Fruit fly (Drosophila melanogaster): ENCODE data around the gene CG34132.
A peak's percentile ranks its signal among the peaks of the same experiment; 100 is the strongest.

Gene CG34132

dm6 chr2L:7851609-7852008 lies 33.7 kb upstream of the CG34132 start (continued):
- TF ChIP-seq ssp (GFP tag; IDR thresholded peaks at IDR 0.05): 0 out of 2 replicates have a peak, but pooled peaks have one; percentile 10
- TF ChIP-seq Sin3A (optimal IDR thresholded peaks at IDR 0.05): no peak
- no peak for TF ChIP-seq Dip2 (GFP tag; IDR thresholded peaks at IDR 0.05)
- no peak for TF ChIP-seq CG13296 (GFP tag; optimal IDR thresholded peaks at IDR 0.05)
- TF ChIP-seq MBD-R2 (GFP tag; IDR thresholded peaks at IDR 0.05): no peak
- TF ChIP-seq pros (GFP tag; optimal IDR thresholded peaks at IDR 0.05): no peak
- TF ChIP-seq nmo (GFP tag; optimal IDR thresholded peaks at IDR 0.05): peak; percentile 32
- TF ChIP-seq Atf6 (GFP tag; IDR thresholded peaks at IDR 0.05): 0 out of 2 replicates have a peak, but pooled peaks have one; percentile 14
- no peak for TF ChIP-seq CHES-1-like (GFP tag; optimal IDR thresholded peaks at IDR 0.05)
- no peak for TF ChIP-seq CG10565 (GFP tag; optimal IDR thresholded peaks at IDR 0.05)
- TF ChIP-seq Gug (GFP tag; IDR thresholded peaks at IDR 0.05): no peak
- no peak for TF ChIP-seq bowl (GFP tag; IDR thresholded peaks at IDR 0.05)
- TF ChIP-seq Ptx1 (GFP tag; IDR thresholded peaks at IDR 0.05): 0 out of 2 replicates have a peak, but pooled peaks have one; percentile 10
- 0 out of 3 replicates have a peak, but pooled peaks have one; percentile 37 for TF ChIP-seq CG17361 (GFP tag; IDR thresholded peaks at IDR 0.05)
- 0 out of 2 replicates have a peak, but pooled peaks have one; percentile 23 for TF ChIP-seq CG43689 (GFP tag; IDR thresholded peaks at IDR 0.05)
- no peak for TF ChIP-seq kah (GFP tag; optimal IDR thresholded peaks at IDR 0.05)
- no peak for TF ChIP-seq tio (GFP tag; optimal IDR thresholded peaks at IDR 0.05)
- TF ChIP-seq fd3F (GFP tag; optimal IDR thresholded peaks at IDR 0.05): no peak
- no peak for TF ChIP-seq odd (GFP tag; optimal IDR thresholded peaks at IDR 0.05)
- no peak for TF ChIP-seq Atf-2 (GFP tag; optimal IDR thresholded peaks at IDR 0.05)
- TF ChIP-seq Dref (GFP tag; IDR thresholded peaks at IDR 0.05): no peak
- no peak for TF ChIP-seq nerfin-1 (tag; optimal IDR thresholded peaks at IDR 0.05)
- TF ChIP-seq MTF-1 (GFP tag; optimal IDR thresholded peaks at IDR 0.05; ENCODE audit: borderline replicate concordance): no peak
- TF ChIP-seq bsh (GFP tag; optimal IDR thresholded peaks at IDR 0.05): peak in 1 of 2 experiments; percentile 69
- no peak for TF ChIP-seq mirr (GFP tag; optimal IDR thresholded peaks at IDR 0.05)
- peak; percentile 31 for TF ChIP-seq CoRest (tag; optimal IDR thresholded peaks at IDR 0.05)
- TF ChIP-seq BEAF-32 (GFP tag; optimal IDR thresholded peaks at IDR 0.05): no peak
- TF ChIP-seq zfh2 (GFP tag; optimal IDR thresholded peaks at IDR 0.05): no peak
- peak; percentile 60 for TF ChIP-seq CG2712 (tag; optimal IDR thresholded peaks at IDR 0.05)
- TF ChIP-seq CG12942 (GFP tag; optimal IDR thresholded peaks at IDR 0.05): no peak
- TF ChIP-seq stwl (tag; optimal IDR thresholded peaks at IDR 0.05): no peak
- TF ChIP-seq gsb (GFP tag; IDR thresholded peaks at IDR 0.05): no peak
- TF ChIP-seq CG14441 (GFP tag; IDR thresholded peaks at IDR 0.05): 0 out of 2 replicates have a peak, but pooled peaks have one; percentile 40
- no peak for TF ChIP-seq gce (GFP tag; IDR thresholded peaks at IDR 0.05)
- peak; percentile 49; the same call in 1 of the 3 replicates for TF ChIP-seq ci (GFP tag; IDR thresholded peaks at IDR 0.05)
- TF ChIP-seq tin (GFP tag; optimal IDR thresholded peaks at IDR 0.05): peak; percentile 7
- no peak for TF ChIP-seq CG6791 (GFP tag; IDR thresholded peaks at IDR 0.05; ENCODE audit: partially characterized antibody)
- TF ChIP-seq ken (GFP tag; IDR thresholded peaks at IDR 0.05): 0 out of 3 replicates have a peak, but pooled peaks have one; percentile 10
- no peak for TF ChIP-seq CG7271 (tag; optimal IDR thresholded peaks at IDR 0.05)
- TF ChIP-seq D (optimal IDR thresholded peaks at IDR 0.05): no peak
- no peak for TF ChIP-seq D (GFP tag; optimal IDR thresholded peaks at IDR 0.05)
- TF ChIP-seq CG15011 (GFP tag; optimal IDR thresholded peaks at IDR 0.05): no peak
- no peak for TF ChIP-seq jumu (GFP tag; optimal IDR thresholded peaks at IDR 0.05)
- no peak for TF ChIP-seq slp2 (GFP tag; optimal IDR thresholded peaks at IDR 0.05)
- TF ChIP-seq cwo (GFP tag; optimal IDR thresholded peaks at IDR 0.05): peak; percentile 31
- TF ChIP-seq Hr3 (GFP tag; optimal IDR thresholded peaks at IDR 0.05): no peak
- no peak for TF ChIP-seq corto (GFP tag; optimal IDR thresholded peaks at IDR 0.05)
- TF ChIP-seq Optix (GFP tag; IDR thresholded peaks at IDR 0.05): 0 out of 3 replicates have a peak, but pooled peaks have one; percentile 20
- peak; percentile 8 for TF ChIP-seq Sox100B (GFP tag; optimal IDR thresholded peaks at IDR 0.05)
- no peak for TF ChIP-seq CG15514 (GFP tag; optimal IDR thresholded peaks at IDR 0.05)
- TF ChIP-seq CG10147 (GFP tag; optimal IDR thresholded peaks at IDR 0.05): no peak

All from whole organism, embryonic.